Fruit fly (Drosophila melanogaster) whole organism, embryonic: ENCODE data around the gene CG12594.

Experiments used
- ATbp ChIP-seq: fragments of 200-800 bp; sonication (Bioruptor generic); optimal IDR thresholded peaks from 2 replicates; lab custom pipeline; 2017; ENCODE audit warnings: missing biosample characterization, mild to moderate bottlenecking, missing genetic modification characterization, missing genetic modification reagents
- B-H2 ChIP-seq: fragments of 200-800 bp; sonication (Bioruptor generic); optimal IDR thresholded peaks from 2 replicates; lab custom pipeline; 2018; ENCODE audit warnings: missing biosample characterization, mild to moderate bottlenecking, missing genetic modification characterization
- Blimp-1 ChIP-seq: fragments of 200-800 bp; sonication (Bioruptor generic); optimal IDR thresholded peaks from 3 replicates; lab custom pipeline; 2018; ENCODE audit warnings: missing biosample characterization, missing genetic modification characterization, mild to moderate bottlenecking, moderate library complexity, missing genetic modification reagents
- CG10543 ChIP-seq: fragments of 200-800 bp; sonication (Bioruptor generic); optimal IDR thresholded peaks from 3 replicates; lab custom pipeline; 2017; ENCODE audit warnings: missing biosample characterization, mild to moderate bottlenecking, missing genetic modification characterization, moderate library complexity
- CG11247 ChIP-seq: fragments of 200-800 bp; sonication (Bioruptor generic); IDR thresholded peaks from 2 replicates; pipeline ENCODE4 v1.3.6; 2022; ENCODE audit warnings: missing biosample characterization, missing genetic modification characterization
- CG11560 ChIP-seq: fragments of 200-800 bp; sonication (Bioruptor generic); IDR thresholded peaks from 3 replicates; pipeline ENCODE4 v1.3.6; 2022; ENCODE audit warnings: missing biosample characterization, missing genetic modification characterization
- CG11723 ChIP-seq: fragments of 200-800 bp; sonication (Bioruptor generic); optimal IDR thresholded peaks from 2 replicates; lab custom pipeline; 2017; ENCODE audit warnings: missing biosample characterization, mild to moderate bottlenecking, missing genetic modification characterization
- CG1233 ChIP-seq: fragments of 200-800 bp; sonication (Bioruptor generic); optimal IDR thresholded peaks from 4 replicates; lab custom pipeline; 2018; ENCODE audit warnings: missing biosample characterization, mild to moderate bottlenecking, missing genetic modification characterization
- CG15696 ChIP-seq: fragments of 200-800 bp; sonication (Bioruptor generic); optimal IDR thresholded peaks from 2 replicates; lab custom pipeline; 2019; ENCODE audit warnings: missing biosample characterization, mild to moderate bottlenecking, missing genetic modification characterization, moderate library complexity
- CG1832 ChIP-seq: fragments of 200-800 bp; sonication (Bioruptor generic); optimal IDR thresholded peaks from 2 replicates; lab custom pipeline; 2017; ENCODE audit warnings: missing biosample characterization, mild to moderate bottlenecking, missing genetic modification characterization, inconsistent platforms
- CG2199 ChIP-seq: fragments of 200-800 bp; sonication (Bioruptor generic); IDR thresholded peaks from 3 replicates; pipeline ENCODE4 v1.3.6; 2022; ENCODE audit warnings: missing biosample characterization, missing genetic modification characterization
- CG30431 ChIP-seq: fragments of 200-800 bp; sonication (Bioruptor generic); optimal IDR thresholded peaks from 2 replicates; lab custom pipeline; 2017; ENCODE audit warnings: missing biosample characterization, missing genetic modification characterization
- CG3726 ChIP-seq: fragments of 200-800 bp; sonication (Bioruptor generic); IDR thresholded peaks from 3 replicates; pipeline ENCODE4, ENCODE4 v1.3.6; 2022; ENCODE audit warnings: missing biosample characterization, missing genetic modification characterization
- CG4360 ChIP-seq: fragments of 200-800 bp; sonication (Bioruptor generic); IDR thresholded peaks from 2 replicates; pipeline ENCODE4 v1.3.6; 2022; ENCODE audit warnings: missing biosample characterization, missing genetic modification characterization
- CG6654 ChIP-seq: fragments of 200-800 bp; sonication (Bioruptor generic); optimal IDR thresholded peaks from 2 replicates; lab custom pipeline; 2017; ENCODE audit warnings: missing biosample characterization, mild to moderate bottlenecking, missing genetic modification characterization
- CG7786 ChIP-seq: fragments of 200-800 bp; sonication (Bioruptor generic); optimal IDR thresholded peaks from 2 replicates; lab custom pipeline; 2016; ENCODE audit warnings: missing biosample characterization, missing genetic modification characterization
- CG9727 ChIP-seq: fragments of 200-800 bp; sonication (Bioruptor generic); optimal IDR thresholded peaks from 3 replicates; lab custom pipeline; 2017; ENCODE audit warnings: missing biosample characterization, mild to moderate bottlenecking, missing genetic modification characterization
- CrebB ChIP-seq: fragments of 200-800 bp; sonication (Bioruptor generic); optimal IDR thresholded peaks from 3 replicates; lab custom pipeline; 2018; ENCODE audit warnings: missing biosample characterization, mild to moderate bottlenecking, missing genetic modification characterization
- Dfd ChIP-seq, 2 experiments: fragments of >200 bp; optimal IDR thresholded peaks; 2 replicates each; lab custom pipeline; 2017; ENCODE audit warnings: missing biosample characterization in 2 of 2, missing genetic modification characterization in 2 of 2
- Dip2 ChIP-seq: fragments of 200-800 bp; sonication (Bioruptor generic); IDR thresholded peaks from 2 replicates; pipeline ENCODE4 v1.3.6; 2022; ENCODE audit warnings: missing biosample characterization, missing genetic modification characterization
- Drgx ChIP-seq: fragments of 200-800 bp; sonication (Bioruptor generic); IDR thresholded peaks from 2 replicates; pipeline ENCODE4 v1.3.6; 2022; ENCODE audit warnings: missing biosample characterization, missing genetic modification characterization
- E2f2 ChIP-seq: fragments of 200-800 bp; sonication (Bioruptor generic); IDR thresholded peaks from 2 replicates; pipeline ENCODE4 v1.3.6; 2022; ENCODE audit warnings: missing biosample characterization, missing genetic modification characterization
- Eip74EF ChIP-seq, 2 experiments: fragments of 200-800 bp in 1 of 2; fragments of >200 bp in 1 of 2; sonication (Bioruptor generic) in 1 of 2; optimal IDR thresholded peaks; 2 replicates each; lab custom pipeline; 2017 to 2019; ENCODE audit warnings: missing biosample characterization in 2 of 2, missing genetic modification characterization in 2 of 2, mild to moderate bottlenecking in 1 of 2, moderate library complexity in 1 of 2
- HHEX ChIP-seq: fragments of 200-800 bp; sonication (Bioruptor generic); optimal IDR thresholded peaks from 3 replicates; lab custom pipeline; 2017; ENCODE audit warnings: missing biosample characterization, mild to moderate bottlenecking, missing genetic modification characterization, missing genetic modification reagents
- Rx ChIP-seq: fragments of 200-800 bp; sonication (Bioruptor generic); IDR thresholded peaks from 2 replicates; pipeline ENCODE4 v1.3.6; 2022; ENCODE audit warnings: missing biosample characterization, missing genetic modification characterization
- Stat92E ChIP-seq, 3 experiments: fragments of >200 bp in 2 of 3; fragments of 200-800 bp in 1 of 3; sonication (Bioruptor generic) in 1 of 3; optimal IDR thresholded peaks; 2 replicates each; lab custom pipeline; 2017 to 2019; ENCODE audit warnings: missing biosample characterization in 3 of 3, missing genetic modification characterization in 3 of 3, mild to moderate bottlenecking in 1 of 3, moderate library complexity in 1 of 3
- Trl ChIP-seq, 3 experiments: fragments of >200 bp in 2 of 3; fragments of 200-800 bp in 1 of 3; sonication (Bioruptor generic) in 1 of 3; optimal IDR thresholded peaks; 2 replicates in 1 of 3; 3 replicates in 2 of 3; lab custom pipeline; 2016 to 2017; ENCODE audit warnings: missing biosample characterization in 1 of 3, missing genetic modification characterization in 1 of 3
- Xbp1 ChIP-seq: fragments of 200-800 bp; sonication (Bioruptor generic); optimal IDR thresholded peaks from 3 replicates; lab custom pipeline; 2016; ENCODE audit warnings: missing biosample characterization, mild to moderate bottlenecking, missing genetic modification characterization
- abd-A ChIP-seq: fragments of 200-800 bp; sonication (Bioruptor generic); optimal IDR thresholded peaks from 3 replicates; lab custom pipeline; 2019; ENCODE audit warnings: missing biosample characterization, mild to moderate bottlenecking, missing genetic modification characterization, moderate library complexity
- ato ChIP-seq: fragments of 200-800 bp; sonication (Bioruptor generic); IDR thresholded peaks from 2 replicates; pipeline ENCODE4 v1.3.6; 2022; ENCODE audit warnings: missing biosample characterization, missing genetic modification characterization; ENCODE audit not compliant: partially characterized antibody
- bcd ChIP-seq: fragments of 200-800 bp; sonication (Bioruptor generic); optimal IDR thresholded peaks from 2 replicates; lab custom pipeline; 2017; ENCODE audit warnings: missing biosample characterization, mild to moderate bottlenecking, missing genetic modification characterization
- caup ChIP-seq: fragments of 200-800 bp; sonication (Bioruptor generic); optimal IDR thresholded peaks from 3 replicates; lab custom pipeline; 2017; ENCODE audit warnings: missing biosample characterization, mild to moderate bottlenecking, missing genetic modification characterization, moderate library complexity; ENCODE audit not compliant: severe bottlenecking
- cg ChIP-seq: fragments of 200-800 bp; sonication (Bioruptor generic); optimal IDR thresholded peaks from 3 replicates; lab custom pipeline; 2019; ENCODE audit warnings: missing biosample characterization, mild to moderate bottlenecking, missing genetic modification characterization, moderate library complexity
- dati ChIP-seq: fragments of 200-800 bp; sonication (Bioruptor generic); IDR thresholded peaks from 2 replicates; pipeline ENCODE4 v1.3.6; 2022; ENCODE audit warnings: missing biosample characterization, missing genetic modification characterization
- exex ChIP-seq: fragments of 200-800 bp; sonication (Bioruptor generic); optimal IDR thresholded peaks from 4 replicates; lab custom pipeline; 2018; ENCODE audit warnings: missing biosample characterization, mild to moderate bottlenecking, missing genetic modification characterization, moderate library complexity
- gro ChIP-seq: fragments of 200-800 bp; sonication (Bioruptor generic); optimal IDR thresholded peaks from 2 replicates; lab custom pipeline; 2016; ENCODE audit warnings: missing biosample characterization, missing genetic modification characterization
- jigr1 ChIP-seq: fragments of 200-800 bp; sonication (Bioruptor generic); IDR thresholded peaks from 3 replicates; pipeline ENCODE4 v1.3.6; 2022; ENCODE audit warnings: missing biosample characterization, missing genetic modification characterization
- ken ChIP-seq: fragments of 200-800 bp; sonication (Bioruptor generic); IDR thresholded peaks from 3 replicates; pipeline ENCODE4 v1.3.6; 2022; ENCODE audit warnings: missing biosample characterization, missing genetic modification characterization
- klu ChIP-seq: fragments of 200-800 bp; sonication (Bioruptor generic); IDR thresholded peaks from 2 replicates; pipeline ENCODE4 v1.3.6; 2022; ENCODE audit warnings: missing biosample characterization, missing genetic modification characterization
- kni ChIP-seq: fragments of 200-800 bp; sonication (Bioruptor generic); optimal IDR thresholded peaks from 3 replicates; lab custom pipeline; 2017; ENCODE audit warnings: mild to moderate bottlenecking, missing biosample characterization, missing genetic modification reagents, missing genetic modification characterization
- lab ChIP-seq: fragments of 200-800 bp; sonication (Bioruptor generic); optimal IDR thresholded peaks from 3 replicates; lab custom pipeline; 2017; ENCODE audit warnings: missing biosample characterization, missing genetic modification characterization, mild to moderate bottlenecking, moderate library complexity, missing genetic modification reagents
- nerfin-1 ChIP-seq: fragments of 200-800 bp; sonication (Bioruptor generic); optimal IDR thresholded peaks from 3 replicates; lab custom pipeline; 2019; ENCODE audit warnings: missing biosample characterization, mild to moderate bottlenecking, missing genetic modification characterization, moderate library complexity
- odd ChIP-seq: fragments of 200-800 bp; sonication (Bioruptor generic); optimal IDR thresholded peaks from 2 replicates; lab custom pipeline; 2017; ENCODE audit warnings: missing biosample characterization, mild to moderate bottlenecking, missing genetic modification characterization
- onecut ChIP-seq: fragments of 200-800 bp; sonication (Bioruptor generic); IDR thresholded peaks from 2 replicates; pipeline ENCODE4 v1.3.6; 2022; ENCODE audit warnings: missing biosample characterization, missing genetic modification characterization
- pita ChIP-seq: fragments of 200-800 bp; sonication (Bioruptor generic); optimal IDR thresholded peaks from 2 replicates; lab custom pipeline; 2017; ENCODE audit warnings: missing biosample characterization, mild to moderate bottlenecking, missing genetic modification characterization
- psq ChIP-seq: fragments of 200-800 bp; sonication (Bioruptor generic); optimal IDR thresholded peaks from 2 replicates; lab custom pipeline; 2017; ENCODE audit warnings: missing biosample characterization, missing genetic modification characterization
- row ChIP-seq: fragments of 200-800 bp; sonication (Bioruptor generic); IDR thresholded peaks from 3 replicates; pipeline ENCODE4 v1.3.6; 2022; ENCODE audit warnings: missing biosample characterization, missing genetic modification characterization
- run ChIP-seq: fragments of 200-800 bp; sonication (Bioruptor generic); optimal IDR thresholded peaks from 3 replicates; lab custom pipeline; 2018; ENCODE audit warnings: missing biosample characterization, mild to moderate bottlenecking, missing genetic modification characterization
- so ChIP-seq: fragments of 200-800 bp; sonication (Bioruptor generic); IDR thresholded peaks from 3 replicates; pipeline ENCODE4 v1.3.6; 2022; ENCODE audit warnings: missing biosample characterization, missing genetic modification characterization
- usp ChIP-seq: fragments of >200 bp; optimal IDR thresholded peaks from 2 replicates; lab custom pipeline; 2017; ENCODE audit warnings: missing biosample characterization, missing genetic modification characterization
- zen2 ChIP-seq: fragments of 200-800 bp; sonication (Bioruptor generic); IDR thresholded peaks from 3 replicates; pipeline ENCODE4 v1.3.6; 2022; ENCODE audit warnings: missing biosample characterization, missing genetic modification characterization; ENCODE audit not compliant: partially characterized antibody

Gene CG12594

DNA sequence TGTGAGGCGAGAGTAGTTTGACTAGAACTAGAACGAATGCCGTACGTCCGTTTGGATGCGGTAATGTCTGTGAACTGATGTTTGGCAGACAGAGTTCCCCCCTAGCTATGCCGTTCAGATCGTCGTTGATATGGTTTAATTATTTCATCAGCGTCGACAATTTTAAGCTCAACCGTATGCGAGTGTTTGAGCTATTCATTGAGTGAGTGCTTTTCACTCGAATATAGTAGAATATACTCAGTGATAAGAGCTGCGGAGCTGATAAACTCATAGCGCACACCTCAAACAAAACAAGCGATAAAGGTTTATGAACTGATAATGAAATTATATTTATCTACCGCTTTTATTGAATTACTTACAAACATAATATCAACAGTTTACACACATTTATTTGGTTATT lies 33.5 kb upstream of the CG12594 start, which contains the start of gene CG6834 (continued):
- TF ChIP-seq so = no peak
- no peak for TF ChIP-seq Xbp1
- peak; percentile 23 for TF ChIP-seq lab (GFP tag; lab: Kevin White, UChicago)
- TF ChIP-seq bcd (GFP tag; lab: Kevin White, UChicago) = no peak
- no peak for TF ChIP-seq usp (GFP tag; lab: Kevin White, UChicago)
- TF ChIP-seq CG7786 (GFP tag; lab: Kevin White, UChicago) = no peak
- TF ChIP-seq CG11247 = no peak
- TF ChIP-seq cg (GFP tag; lab: Kevin White, UChicago) = no peak
- no peak for TF ChIP-seq klu (GFP tag; lab: Robert Waterston, UW)
- TF ChIP-seq Rx (GFP tag; lab: Robert Waterston, UW) = no peak
- peak; percentile 40 for TF ChIP-seq nerfin-1 (tag; lab: Kevin White, UChicago)
- no peak for TF ChIP-seq Drgx (GFP tag; lab: Robert Waterston, UW)
- TF ChIP-seq ken (GFP tag; lab: Robert Waterston, UW) = no peak
- TF ChIP-seq jigr1 (GFP tag; lab: Robert Waterston, UW) = no peak
- no peak for TF ChIP-seq CG11560 (tag; lab: Robert Waterston, UW)
- no peak for TF ChIP-seq kni (GFP tag; lab: Kevin White, UChicago)
- TF ChIP-seq zen2 (GFP tag; lab: Robert Waterston, UW) = no peak
- TF ChIP-seq Trl (optimal IDR thresholded peaks at IDR 0.05; lab: Kevin White, UChicago) = no peak
- TF ChIP-seq Trl (GFP tag; optimal IDR thresholded peaks at IDR 0.05; lab: Kevin White, UChicago) = no peak
- TF ChIP-seq E2f2 = no peak
- no peak for TF ChIP-seq CG1233 (GFP tag; lab: Kevin White, UChicago)
- TF ChIP-seq CG11723 (GFP tag; lab: Kevin White, UChicago) = peak; percentile 15
- no peak for TF ChIP-seq Eip74EF (GFP tag; optimal IDR thresholded peaks at IDR 0.05; lab: Kevin White, UChicago)
- no peak for TF ChIP-seq HHEX (GFP tag; lab: Kevin White, UChicago)
- TF ChIP-seq ATbp (GFP tag; lab: Kevin White, UChicago) = peak; percentile 1
- peak; percentile 62 for TF ChIP-seq CrebB
- no peak for TF ChIP-seq CG3726 (GFP tag; lab: Robert Waterston, UW)
- no peak for TF ChIP-seq CG30431 (GFP tag; lab: Kevin White, UChicago)
- TF ChIP-seq exex = peak; percentile 85
- no peak for TF ChIP-seq psq (GFP tag; lab: Kevin White, UChicago)
- TF ChIP-seq pita (GFP tag; lab: Kevin White, UChicago) = no peak
- TF ChIP-seq odd = peak; percentile 54
- TF ChIP-seq caup (GFP tag; lab: Kevin White, UChicago) = no peak
- no peak for TF ChIP-seq dati (GFP tag; lab: Robert Waterston, UW)
- no peak for TF ChIP-seq CG15696
- no peak for TF ChIP-seq gro (GFP tag; lab: Kevin White, UChicago)
- no peak for TF ChIP-seq row (GFP tag; lab: Robert Waterston, UW)
- TF ChIP-seq CG1832 (GFP tag; lab: Kevin White, UChicago) = no peak
- no peak for TF ChIP-seq Stat92E (GFP tag; optimal IDR thresholded peaks at IDR 0.05; lab: Kevin White, UChicago)
- TF ChIP-seq ato = no peak
- TF ChIP-seq CG10543 (GFP tag; lab: Kevin White, UChicago) = peak; percentile 20
- TF ChIP-seq Blimp-1 (GFP tag; lab: Kevin White, UChicago) = no peak
- TF ChIP-seq CG9727 = no peak
- no peak for TF ChIP-seq CG4360
- no peak for TF ChIP-seq onecut
- no peak for TF ChIP-seq Dfd (GFP tag; optimal IDR thresholded peaks at IDR 0.05; lab: Kevin White, UChicago)
- TF ChIP-seq B-H2 = peak; percentile 20
- TF ChIP-seq CG2199 = no peak
- TF ChIP-seq CG6654 (GFP tag; lab: Kevin White, UChicago) = no peak
- no peak for TF ChIP-seq abd-A (tag; lab: Kevin White, UChicago)
- no peak for TF ChIP-seq run (tag; lab: Kevin White, UChicago)
- no peak for TF ChIP-seq Dip2 (GFP tag; lab: Robert Waterston, UW)
